Worm (Caenorhabditis elegans): ENCODE results near the gene rnh-1.2.

rnh-1.2 gene

DNA sequence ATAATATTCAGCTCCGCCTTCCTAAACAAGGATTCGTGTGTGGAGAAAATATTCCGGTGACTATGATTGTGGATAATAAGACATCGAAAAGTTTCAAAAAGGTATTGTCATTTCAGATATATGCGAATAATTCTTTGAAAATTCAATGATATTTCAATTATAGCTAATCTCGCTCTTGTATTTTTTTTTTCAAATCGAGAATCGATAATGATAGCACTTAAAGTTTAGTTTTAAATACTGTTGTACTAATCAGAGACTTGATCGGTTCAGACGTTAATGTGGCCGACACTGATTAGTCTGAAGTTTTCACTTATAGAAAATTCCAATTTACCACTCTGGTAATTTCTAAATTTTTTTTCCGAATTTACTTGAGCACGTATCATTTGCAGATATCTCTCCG is 5.9 kb downstream of the rnh-1.2 start:
- no peak for TF ChIP-seq nhr-2 (tag; optimal IDR thresholded peaks at IDR 0.05)
- no peak for TF ChIP-seq lin-13 (tag; optimal IDR thresholded peaks at IDR 0.05)
- TF ChIP-seq bed-3 (GFP tag; optimal IDR thresholded peaks at IDR 0.05) = no peak
- TF ChIP-seq M03D4.4 (tag; optimal IDR thresholded peaks at IDR 0.05) = no peak
- TF ChIP-seq nhr-237 (tag; optimal IDR thresholded peaks at IDR 0.05) = no peak
- no peak for TF ChIP-seq snpc-4 (tag; optimal IDR thresholded peaks at IDR 0.05)
- no peak for TF ChIP-seq ceh-83 (GFP tag; optimal IDR thresholded peaks at IDR 0.05)
- no peak for TF ChIP-seq sptf-1 (tag; optimal IDR thresholded peaks at IDR 0.05)
- no peak for TF ChIP-seq elt-1 (tag; optimal IDR thresholded peaks at IDR 0.05; ENCODE audit: borderline replicate concordance, insufficient read depth)

DNA sequence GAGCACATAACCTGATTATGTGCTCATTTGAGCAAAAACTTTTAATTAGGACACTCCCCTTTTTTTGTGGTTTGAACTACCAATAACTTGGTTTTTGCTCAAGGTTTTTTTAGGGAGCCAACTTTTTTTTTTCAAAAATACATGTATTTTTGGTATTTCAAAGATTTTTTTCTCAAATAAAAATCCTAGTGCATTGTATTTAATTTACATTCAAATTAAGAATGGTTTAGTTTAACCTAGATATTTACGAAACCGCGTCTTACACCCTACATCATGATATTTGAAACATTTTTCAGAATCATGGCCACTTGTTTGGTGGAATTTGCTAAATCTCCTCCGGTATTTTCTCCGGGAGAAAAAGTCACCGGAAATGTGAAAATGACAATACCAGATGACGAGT is 6.9 kb downstream of the rnh-1.2 start, which contains the start of gene arrd-5:
TSS of gene arrd-5 (plus strand) at position 301 of the 400 bp plus-strand sequence.
- TF ChIP-seq bed-3 (GFP tag; optimal IDR thresholded peaks at IDR 0.05) (no peak), hlh-1 (tag; optimal IDR thresholded peaks at IDR 0.05) (no peak), nhr-76 (tag; optimal IDR thresholded peaks at IDR 0.05) (no peak), unc-120 (tag; optimal IDR thresholded peaks at IDR 0.05; ENCODE audit: poor library complexity, severe bottlenecking) (no peak), ceh-43 (GFP tag; optimal IDR thresholded peaks at IDR 0.05) (no peak), nhr-28 (tag; optimal IDR thresholded peaks at IDR 0.05) (no peak), nhr-12 (tag; optimal IDR thresholded peaks at IDR 0.05) (no peak), zip-8 (tag; optimal IDR thresholded peaks at IDR 0.05) (no peak)

DNA sequence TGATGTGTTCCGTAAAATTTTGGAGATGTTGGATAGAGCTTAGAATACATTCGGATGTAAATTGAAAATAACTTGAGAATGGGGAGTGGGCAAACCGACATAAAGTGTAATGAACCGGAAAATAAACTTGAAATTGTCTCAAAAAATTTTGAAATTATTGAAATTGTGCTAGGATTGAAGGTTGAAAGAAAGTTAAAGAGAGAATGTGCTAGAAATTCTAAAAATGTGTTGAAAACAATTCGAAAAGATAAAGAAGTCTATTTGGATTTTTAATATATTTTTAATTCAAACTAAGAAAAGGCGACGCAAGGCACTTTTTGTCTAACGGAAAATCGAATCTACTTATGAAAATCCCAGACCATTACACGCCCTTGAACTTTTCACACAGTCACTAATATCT is 8.0 kb downstream of the rnh-1.2 start, which contains the start of gene ZK938.3:
TSS of gene ZK938.3 (minus strand) at position 101 of the 400 bp plus-strand sequence.
- TF ChIP-seq unc-39 (tag; optimal IDR thresholded peaks at IDR 0.05) = no peak
- no peak for TF ChIP-seq hlh-1 (tag; optimal IDR thresholded peaks at IDR 0.05)
- no peak for TF ChIP-seq blmp-1 (tag; optimal IDR thresholded peaks at IDR 0.05)
- no peak for TF ChIP-seq nhr-237 (tag; optimal IDR thresholded peaks at IDR 0.05)
- TF ChIP-seq snpc-4 (tag; optimal IDR thresholded peaks at IDR 0.05) = no peak
- TF ChIP-seq flh-1 (GFP tag; optimal IDR thresholded peaks at IDR 0.05) = no peak
- no peak for TF ChIP-seq zip-8 (tag; optimal IDR thresholded peaks at IDR 0.05)
- no peak for TF ChIP-seq lin-13 (tag; optimal IDR thresholded peaks at IDR 0.05)

DNA sequence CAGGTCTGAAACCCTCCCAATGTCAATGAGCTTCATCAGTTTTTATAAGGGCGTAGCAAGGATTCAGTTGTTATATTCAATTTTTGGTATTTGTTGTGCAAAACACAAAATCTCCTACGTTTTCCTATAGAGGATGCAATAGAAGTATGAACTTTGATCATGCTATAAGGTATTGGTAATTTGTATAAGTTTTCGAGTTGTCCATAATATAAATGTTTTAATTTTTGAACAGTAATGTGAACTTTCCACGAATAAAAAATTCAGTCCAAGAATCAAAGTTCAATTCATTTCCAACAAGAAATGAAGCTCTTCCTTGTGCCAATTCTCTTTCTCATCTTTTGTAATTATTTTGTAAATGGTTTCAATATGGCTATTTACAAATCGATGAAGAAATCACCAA is 10.8 kb downstream of the rnh-1.2 start, which contains the start of gene ZK938.12:
TSS of gene ZK938.12 (plus strand) at position 301 of the 400 bp plus-strand sequence.
- TF ChIP-seq ham-2 (GFP tag; optimal IDR thresholded peaks at IDR 0.05) = no peak
- no peak for TF ChIP-seq flh-1 (GFP tag; optimal IDR thresholded peaks at IDR 0.05)
- TF ChIP-seq ceh-43 (GFP tag; optimal IDR thresholded peaks at IDR 0.05) = no peak
- no peak for TF ChIP-seq blmp-1 (tag; optimal IDR thresholded peaks at IDR 0.05)
- TF ChIP-seq nhr-2 (tag; optimal IDR thresholded peaks at IDR 0.05) = no peak
- no peak for TF ChIP-seq elt-1 (tag; optimal IDR thresholded peaks at IDR 0.05; ENCODE audit: borderline replicate concordance, insufficient read depth)
- no peak for TF ChIP-seq ztf-11 (tag; optimal IDR thresholded peaks at IDR 0.05)

DNA sequence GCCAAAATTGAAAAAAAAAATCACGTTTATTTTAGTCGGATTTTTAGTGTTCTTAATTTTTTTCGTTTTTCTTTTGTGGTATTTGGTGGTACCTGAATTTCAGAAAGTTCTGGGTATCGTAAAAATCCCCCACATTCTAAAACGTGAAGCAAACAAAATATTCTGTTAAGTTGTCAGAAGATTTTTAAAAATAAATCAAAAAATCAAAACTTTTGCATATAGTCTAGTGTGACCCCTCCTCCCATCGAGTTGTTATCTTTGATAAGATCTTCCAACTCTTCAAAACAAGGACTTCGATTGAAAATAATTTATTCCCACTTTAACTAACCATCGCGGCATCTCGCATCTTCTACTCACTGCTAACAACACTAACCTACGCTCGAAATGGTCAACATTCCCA is 12.7 kb downstream of the rnh-1.2 start, which contains the start of gene ZK938.1:
TSS of gene ZK938.1 (plus strand) at position 301 of the 400 bp plus-strand sequence.
- no peak for TF ChIP-seq sem-2 (GFP tag; optimal IDR thresholded peaks at IDR 0.05)

DNA sequence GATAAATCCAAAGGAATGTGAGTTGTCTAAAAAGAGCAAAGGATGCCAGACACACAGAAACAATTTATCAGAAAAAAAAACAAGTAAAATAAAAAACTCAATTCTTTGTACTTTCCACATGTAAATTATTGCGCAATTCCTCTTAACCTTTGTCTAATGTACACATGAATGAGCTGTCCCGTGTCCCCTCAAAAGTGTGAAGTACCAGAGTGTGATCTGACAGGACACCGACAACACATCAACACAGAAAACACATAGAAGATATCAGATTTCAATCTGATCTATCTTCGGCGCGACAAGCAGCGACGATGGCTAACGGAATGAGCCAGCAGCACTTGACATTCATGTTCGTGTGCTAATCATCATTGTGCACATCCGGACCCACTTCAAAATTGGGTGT is 13.3 kb downstream of the rnh-1.2 start:
- TF ChIP-seq drap-1 (GFP tag; optimal IDR thresholded peaks at IDR 0.05) = no peak
- TF ChIP-seq zip-8 (tag; optimal IDR thresholded peaks at IDR 0.05) = peak; percentile 74
- TF ChIP-seq unc-62 (GFP tag; optimal IDR thresholded peaks at IDR 0.05) = no peak
- TF ChIP-seq nhr-2 (tag; optimal IDR thresholded peaks at IDR 0.05) = peak; percentile 77
- no peak for TF ChIP-seq tbx-8 (GFP tag; optimal IDR thresholded peaks at IDR 0.05)
- TF ChIP-seq ham-2 (GFP tag; optimal IDR thresholded peaks at IDR 0.05) = no peak
- TF ChIP-seq nhr-12 (tag; optimal IDR thresholded peaks at IDR 0.05) = no peak
- TF ChIP-seq nhr-28 (tag; optimal IDR thresholded peaks at IDR 0.05) = no peak
- no peak for TF ChIP-seq nhr-237 (tag; optimal IDR thresholded peaks at IDR 0.05)

DNA sequence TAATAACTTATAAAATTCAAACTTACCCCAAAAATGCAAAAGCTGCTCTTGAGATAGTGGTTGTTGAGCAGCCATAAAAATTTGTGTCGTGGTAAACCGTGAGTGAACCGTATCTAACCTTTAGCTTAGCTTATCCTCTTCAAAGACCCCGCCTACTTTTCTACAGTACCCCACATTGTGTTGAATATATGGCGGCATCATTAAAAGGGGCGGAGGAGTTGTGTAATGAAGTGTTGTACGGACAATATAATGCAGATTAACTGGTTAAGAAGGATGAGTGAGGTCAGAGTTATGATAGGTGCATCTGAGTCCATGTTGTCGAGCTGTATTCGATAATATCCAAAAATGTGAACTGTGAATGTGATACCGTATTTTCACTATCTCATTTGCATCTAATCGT is 14.0 kb downstream of the rnh-1.2 start, which contains the start of gene eyg-1:
TSS of gene eyg-1 (minus strand) at position 101 of the 400 bp plus-strand sequence.
- TF ChIP-seq ham-2 (GFP tag; optimal IDR thresholded peaks at IDR 0.05) = no peak
- peak; percentile 22 for TF ChIP-seq nhr-2 (tag; optimal IDR thresholded peaks at IDR 0.05)
- TF ChIP-seq mep-1 (tag; optimal IDR thresholded peaks at IDR 0.05) = no peak
- TF ChIP-seq ceh-83 (GFP tag; optimal IDR thresholded peaks at IDR 0.05) = no peak
- no peak for TF ChIP-seq drap-1 (GFP tag; optimal IDR thresholded peaks at IDR 0.05)
